Fruit fly (Drosophila melanogaster): ENCODE measurements around the gene tws.
A peak's percentile ranks its signal among the peaks of the same experiment; 100 is the strongest.

The tws gene

dm6 chr3R:10098296-10098675, 41.3 kb downstream of the tws start:
- TF ChIP-seq CTCF (optimal IDR thresholded peaks at IDR 0.05): no peak
- TF ChIP-seq CG8478 (optimal IDR thresholded peaks at IDR 0.05): no peak

- TF ChIP-seq CTCF (optimal IDR thresholded peaks at IDR 0.05): no peak
- TF ChIP-seq CG8478 (optimal IDR thresholded peaks at IDR 0.05): no peak
Observed at dm6 chr3R:10097531-10098295, 41.9 kb downstream of the tws start.

dm6 chr3R:10095765-10096164, 43.8 kb downstream of the tws start:
- TF ChIP-seq CTCF (optimal IDR thresholded peaks at IDR 0.05): no peak
- no peak for TF ChIP-seq CG8478 (optimal IDR thresholded peaks at IDR 0.05)

- TF ChIP-seq CG8478 (optimal IDR thresholded peaks at IDR 0.05) (no peak), CTCF (optimal IDR thresholded peaks at IDR 0.05) (no peak)
Observed at dm6 chr3R:10095052-10095451, 44.5 kb downstream of the tws start.

dm6 chr3R:10093252-10094030, 46.1 kb downstream of the tws start:
- no peak for TF ChIP-seq CTCF (optimal IDR thresholded peaks at IDR 0.05)
- peak; percentile 26 for TF ChIP-seq CG8478 (optimal IDR thresholded peaks at IDR 0.05)

- TF ChIP-seq CG8478 (optimal IDR thresholded peaks at IDR 0.05): no peak
Observed at dm6 chr3R:10091513-10091912, 48.1 kb downstream of the tws start.

dm6 chr3R:10090906-10091305, 48.7 kb downstream of the tws start:
- TF ChIP-seq CTCF (optimal IDR thresholded peaks at IDR 0.05) (no peak), CG8478 (optimal IDR thresholded peaks at IDR 0.05) (no peak)

- TF ChIP-seq CTCF (optimal IDR thresholded peaks at IDR 0.05) (no peak), CG8478 (optimal IDR thresholded peaks at IDR 0.05) (no peak)
Observed at dm6 chr3R:10089171-10089664, 50.4 kb downstream of the tws start.

- TF ChIP-seq CTCF (optimal IDR thresholded peaks at IDR 0.05) (no peak), CG8478 (optimal IDR thresholded peaks at IDR 0.05) (peak; percentile 41)
Observed at dm6 chr3R:10087206-10087927, 52.2 kb downstream of the tws start.

- TF ChIP-seq CG8478 (optimal IDR thresholded peaks at IDR 0.05) (no peak), CTCF (optimal IDR thresholded peaks at IDR 0.05) (no peak)
Observed at dm6 chr3R:10086683-10087082, 52.9 kb downstream of the tws start.

- no peak for TF ChIP-seq CTCF (optimal IDR thresholded peaks at IDR 0.05)
- TF ChIP-seq CG8478 (optimal IDR thresholded peaks at IDR 0.05): no peak
Observed at dm6 chr3R:10086222-10086621, 53.4 kb downstream of the tws start.

dm6 chr3R:10084914-10085313, 54.7 kb downstream of the tws start:
- TF ChIP-seq CG8478 (optimal IDR thresholded peaks at IDR 0.05) (no peak), CTCF (optimal IDR thresholded peaks at IDR 0.05) (no peak)

- TF ChIP-seq CTCF (optimal IDR thresholded peaks at IDR 0.05) (no peak), CG8478 (optimal IDR thresholded peaks at IDR 0.05) (no peak)
Observed at dm6 chr3R:10084179-10084647, 55.4 kb downstream of the tws start.

dm6 chr3R:10083077-10083476, 56.5 kb downstream of the tws start:
- TF ChIP-seq CTCF (optimal IDR thresholded peaks at IDR 0.05) (no peak), CG8478 (optimal IDR thresholded peaks at IDR 0.05) (no peak)

- no peak for TF ChIP-seq CG8478 (optimal IDR thresholded peaks at IDR 0.05)
- no peak for TF ChIP-seq CTCF (optimal IDR thresholded peaks at IDR 0.05)
Observed at dm6 chr3R:10082549-10083075, 57.0 kb downstream of the tws start.
